Worm (Caenorhabditis elegans) whole organism, young adult: ENCODE results near the gene str-220.

ENCODE experiments used
- B0261.1 ChIP-seq: sonication (generic microtip); optimal IDR thresholded peaks from 2 replicates; lab custom pipeline; 2016; ENCODE audit warnings: mild to moderate bottlenecking, missing genetic modification characterization, moderate library complexity, missing compliant biosample characterization
- Y79H2A.3 ChIP-seq: fragments of 200-800 bp; sonication (Bioruptor generic); conservative IDR thresholded peaks from 2 replicates; pipeline ENCODE4 v1.3.6; 2022; ENCODE audit warnings: missing genetic modification reagents, missing genetic modification characterization, missing compliant biosample characterization
- ama-1 ChIP-seq, 3 experiments: fragments of 150-350 bp in 1 of 3; sonication (generic microtip) in 2 of 3; optimal IDR thresholded peaks; 2 replicates each; lab custom pipeline; 2014 to 2018; ENCODE audit warnings: missing biosample characterization in 2 of 3, missing genetic modification characterization in 2 of 3, missing genetic modification reagents in 2 of 3
- cebp-2 ChIP-seq: fragments of 200-800 bp; sonication (Bioruptor generic); IDR thresholded peaks from 2 replicates; pipeline ENCODE4 v1.3.6; 2022; ENCODE audit warnings: missing genetic modification characterization, missing compliant biosample characterization
- dox-1 ChIP-seq: fragments of 200-800 bp; sonication (Bioruptor generic); IDR thresholded peaks from 2 replicates; pipeline ENCODE4 v1.3.6; 2022; ENCODE audit warnings: missing genetic modification reagents, missing genetic modification characterization, missing compliant biosample characterization
- efl-1 ChIP-seq: fragments of 150-350 bp; optimal IDR thresholded peaks from 2 replicates; lab custom pipeline; 2014; ENCODE audit warnings: missing biosample characterization, missing genetic modification reagents, missing genetic modification characterization
- fkh-3 ChIP-seq: sonication (generic microtip); optimal IDR thresholded peaks from 2 replicates; lab custom pipeline; 2016; ENCODE audit warnings: mild to moderate bottlenecking, missing genetic modification characterization, missing compliant biosample characterization
- him-1 ChIP-seq: sonication (generic microtip); optimal IDR thresholded peaks from 2 replicates; lab custom pipeline; 2016; ENCODE audit warnings: missing genotype, missing genetic modification reagents, missing genetic modification characterization, missing compliant biosample characterization
- lin-26 ChIP-seq: fragments of 200-800 bp; sonication (Bioruptor generic); IDR thresholded peaks from 2 replicates; pipeline ENCODE4 v1.3.6; 2022; ENCODE audit warnings: missing genetic modification reagents, missing genetic modification characterization, missing compliant biosample characterization
- nfya-1 ChIP-seq: sonication (generic microtip); optimal IDR thresholded peaks from 2 replicates; lab custom pipeline; 2017; ENCODE audit warnings: antibody characterized with exemption, missing compliant biosample characterization, missing genetic modification characterization, borderline replicate concordance; ENCODE audit not compliant: insufficient read depth
- tbp1 ChIP-seq: fragments of 200-800 bp; sonication (Bioruptor generic); optimal IDR thresholded peaks from 2 replicates; lab custom pipeline; 2018; ENCODE audit warnings: mild to moderate bottlenecking, missing genetic modification characterization, missing compliant biosample characterization
- unc-62 ChIP-seq: fragments of 150-350 bp; optimal IDR thresholded peaks from 2 replicates; lab custom pipeline; 2014; ENCODE audit warnings: missing biosample characterization, missing genetic modification reagents, missing genetic modification characterization
- ztf-3 ChIP-seq: fragments of 200-800 bp; sonication (Bioruptor generic); optimal IDR thresholded peaks from 2 replicates; lab custom pipeline; 2018; ENCODE audit warnings: mild to moderate bottlenecking, missing genetic modification characterization, missing compliant biosample characterization

- no peak for TF ChIP-seq him-1 (tag; lab: Kevin White, UChicago)
- no peak for TF ChIP-seq ama-1 (optimal IDR thresholded peaks at IDR 0.05; lab: Kevin White, UChicago)
- TF ChIP-seq ama-1 (GFP tag; optimal IDR thresholded peaks at IDR 0.05; lab: Kevin White, UChicago) = no peak
- no peak for TF ChIP-seq ztf-3
- TF ChIP-seq dox-1 (GFP tag; lab: Robert Waterston, UW) = no peak
- TF ChIP-seq cebp-2 (GFP tag; lab: Robert Waterston, UW) = no peak
- TF ChIP-seq nfya-1 (tag; lab: Kevin White, UChicago) = no peak
- no peak for TF ChIP-seq fkh-3 (tag; lab: Kevin White, UChicago)
- no peak for TF ChIP-seq tbp1 (GFP tag; lab: Kevin White, UChicago)
- TF ChIP-seq unc-62 = no peak
- TF ChIP-seq lin-26 (GFP tag; lab: Robert Waterston, UW) = no peak
- no peak for TF ChIP-seq B0261.1 (tag; lab: Kevin White, UChicago)
- no peak for TF ChIP-seq Y79H2A.3
- TF ChIP-seq efl-1 (GFP tag; lab: Kevin White, UChicago) = no peak
Measured at ce11 chrIV:7205969-7206368, 34.8 kb upstream of the str-220 start, which contains the start of gene kcc-1.
